Fruit fly (Drosophila melanogaster) whole organism, prepupa: ENCODE measurements around the gene CG3841.

Experiments
- Blimp-1 ChIP-seq: fragments of 200-800 bp; sonication (Bioruptor generic); optimal IDR thresholded peaks from 3 replicates; lab custom pipeline; 2017; ENCODE audit warnings: missing biosample characterization, missing genetic modification characterization, mild to moderate bottlenecking, moderate library complexity, missing genetic modification reagents
- CG10631 ChIP-seq: fragments of 200-800 bp; sonication (Bioruptor generic); optimal IDR thresholded peaks from 2 replicates; lab custom pipeline; 2016; ENCODE audit warnings: missing biosample characterization, missing genetic modification characterization
- CG10669 ChIP-seq: fragments of 200-800 bp; sonication (Bioruptor generic); optimal IDR thresholded peaks from 3 replicates; lab custom pipeline; 2018; ENCODE audit warnings: missing biosample characterization, mild to moderate bottlenecking, missing genetic modification characterization, moderate library complexity
- CG11902 ChIP-seq: fragments of 200-800 bp; sonication (Bioruptor generic); optimal IDR thresholded peaks from 3 replicates; lab custom pipeline; 2016; ENCODE audit warnings: missing biosample characterization, missing genetic modification characterization
- CG15336 ChIP-seq: fragments of 200-800 bp; sonication (Bioruptor generic); IDR thresholded peaks from 2 replicates; pipeline ENCODE4 v1.3.6; 2022; ENCODE audit warnings: missing biosample characterization, missing genetic modification characterization
- CG1621 ChIP-seq: fragments of 200-800 bp; sonication (Bioruptor generic); optimal IDR thresholded peaks from 3 replicates; lab custom pipeline; 2018; ENCODE audit warnings: missing biosample characterization, mild to moderate bottlenecking, missing genetic modification characterization
- CG16779 ChIP-seq: fragments of 200-800 bp; sonication (Bioruptor generic); optimal IDR thresholded peaks from 3 replicates; lab custom pipeline; 2017; ENCODE audit warnings: missing biosample characterization, mild to moderate bottlenecking, missing genetic modification characterization
- CG31627 ChIP-seq: fragments of 200-800 bp; sonication (Bioruptor generic); optimal IDR thresholded peaks from 3 replicates; lab custom pipeline; 2016; ENCODE audit warnings: missing biosample characterization, missing genetic modification characterization
- CG32006 ChIP-seq: fragments of 200-800 bp; sonication (Bioruptor generic); optimal IDR thresholded peaks from 3 replicates; lab custom pipeline; 2017; ENCODE audit warnings: missing biosample characterization, mild to moderate bottlenecking, missing genetic modification characterization
- CG3919 ChIP-seq: fragments of 200-800 bp; sonication (Bioruptor generic); optimal IDR thresholded peaks from 3 replicates; lab custom pipeline; 2016; ENCODE audit warnings: missing biosample characterization, missing genetic modification characterization
- CG4318 ChIP-seq: fragments of 200-800 bp; sonication (Bioruptor generic); optimal IDR thresholded peaks from 3 replicates; lab custom pipeline; 2017; ENCODE audit warnings: missing biosample characterization, mild to moderate bottlenecking, missing genetic modification characterization
- CG6163 ChIP-seq: fragments of 200-800 bp; sonication (Bioruptor generic); IDR thresholded peaks from 3 replicates; pipeline ENCODE4 v1.3.6; 2022; ENCODE audit warnings: missing biosample characterization, missing genetic modification characterization
- CG6792 ChIP-seq: fragments of 200-800 bp; sonication (Bioruptor generic); optimal IDR thresholded peaks from 3 replicates; lab custom pipeline; 2016; ENCODE audit warnings: missing biosample characterization, missing genetic modification characterization
- CG6808 ChIP-seq: fragments of 200-800 bp; sonication (Bioruptor generic); optimal IDR thresholded peaks from 3 replicates; lab custom pipeline; 2017; ENCODE audit warnings: missing biosample characterization, missing genetic modification characterization, mild to moderate bottlenecking, moderate library complexity, missing genetic modification reagents
- CG6854 ChIP-seq: fragments of 200-800 bp; sonication (Bioruptor generic); optimal IDR thresholded peaks from 2 replicates; lab custom pipeline; 2017; ENCODE audit warnings: missing biosample characterization, mild to moderate bottlenecking, missing genetic modification characterization
- CG7368 ChIP-seq: fragments of 200-800 bp; sonication (Bioruptor generic); optimal IDR thresholded peaks from 3 replicates; lab custom pipeline; 2016; ENCODE audit warnings: missing biosample characterization, missing genetic modification characterization
- CG8119 ChIP-seq: fragments of 200-800 bp; sonication (Bioruptor generic); IDR thresholded peaks from 3 replicates; pipeline ENCODE4 v1.3.6; 2022; ENCODE audit warnings: missing biosample characterization, missing genetic modification characterization
- CG9139 ChIP-seq: fragments of 200-800 bp; sonication (Bioruptor generic); optimal IDR thresholded peaks from 3 replicates; lab custom pipeline; 2017; ENCODE audit warnings: missing biosample characterization, mild to moderate bottlenecking, missing genetic modification characterization
- Eip75B ChIP-seq: fragments of 200-800 bp; sonication (Bioruptor generic); optimal IDR thresholded peaks from 3 replicates; lab custom pipeline; 2016; ENCODE audit warnings: missing biosample characterization, missing genetic modification characterization
- Eip78C ChIP-seq: fragments of 200-800 bp; sonication (Bioruptor generic); peaks from one replicate; lab custom pipeline; 2016; ENCODE audit warnings: missing biosample characterization, missing genetic modification characterization
- Ets21C ChIP-seq: fragments of 200-800 bp; sonication (Bioruptor generic); optimal IDR thresholded peaks from 3 replicates; lab custom pipeline; 2016; ENCODE audit warnings: missing biosample characterization, missing genetic modification characterization
- Gug ChIP-seq: fragments of 200-800 bp; sonication (Bioruptor generic); IDR thresholded peaks from 2 replicates; pipeline ENCODE4 v1.3.6; 2022; ENCODE audit warnings: missing biosample characterization, missing genetic modification characterization
- Hr4 ChIP-seq: fragments of 200-800 bp; sonication (Bioruptor generic); optimal IDR thresholded peaks from 3 replicates; lab custom pipeline; 2016; ENCODE audit warnings: missing biosample characterization, missing genetic modification characterization
- Lpt ChIP-seq: fragments of 200-800 bp; sonication (Bioruptor generic); optimal IDR thresholded peaks from 3 replicates; lab custom pipeline; 2016; ENCODE audit warnings: missing biosample characterization, missing genetic modification characterization
- Met ChIP-seq: fragments of 200-800 bp; sonication (Bioruptor generic); optimal IDR thresholded peaks from 3 replicates; lab custom pipeline; 2016; ENCODE audit warnings: missing biosample characterization, missing genetic modification characterization
- OdsH ChIP-seq: fragments of 200-800 bp; sonication (Bioruptor generic); optimal IDR thresholded peaks from 3 replicates; lab custom pipeline; 2016; ENCODE audit warnings: missing biosample characterization, missing genetic modification characterization
- Smox ChIP-seq: fragments of 200-800 bp; sonication (Bioruptor generic); optimal IDR thresholded peaks from 3 replicates; lab custom pipeline; 2016; ENCODE audit warnings: missing biosample characterization, missing genetic modification characterization
- Sox102F ChIP-seq: fragments of 200-800 bp; sonication (Bioruptor generic); optimal IDR thresholded peaks from 2 replicates; lab custom pipeline; 2016; ENCODE audit warnings: missing biosample characterization, mild to moderate bottlenecking, missing genetic modification characterization
- Sox14 ChIP-seq: fragments of 200-800 bp; sonication (Bioruptor generic); optimal IDR thresholded peaks from 3 replicates; lab custom pipeline; 2016; ENCODE audit warnings: missing biosample characterization, missing genetic modification characterization
- Sox15 ChIP-seq: fragments of 200-800 bp; sonication (Bioruptor generic); optimal IDR thresholded peaks from 3 replicates; lab custom pipeline; 2016; ENCODE audit warnings: missing biosample characterization, missing genetic modification characterization
- achi ChIP-seq: fragments of 200-800 bp; sonication (Bioruptor generic); optimal IDR thresholded peaks from 3 replicates; lab custom pipeline; 2016; ENCODE audit warnings: missing biosample characterization, missing genetic modification characterization
- acj6 ChIP-seq: fragments of 200-800 bp; sonication (Bioruptor generic); optimal IDR thresholded peaks from 3 replicates; lab custom pipeline; 2016; ENCODE audit warnings: missing biosample characterization, missing genetic modification characterization
- cyc ChIP-seq: fragments of 200-800 bp; sonication (Bioruptor generic); optimal IDR thresholded peaks from 3 replicates; lab custom pipeline; 2016; ENCODE audit warnings: missing biosample characterization, missing genetic modification characterization
- dsx ChIP-seq: fragments of 200-800 bp; optimal IDR thresholded peaks from 3 replicates; lab custom pipeline; 2019; ENCODE audit warnings: missing biosample characterization, mild to moderate bottlenecking, missing genetic modification characterization, moderate library complexity; ENCODE audit not compliant: poor library complexity, severe bottlenecking
- fd59A ChIP-seq: fragments of 200-800 bp; sonication (Bioruptor generic); optimal IDR thresholded peaks from 2 replicates; lab custom pipeline; 2017; ENCODE audit warnings: missing biosample characterization, mild to moderate bottlenecking, missing genetic modification characterization, missing genetic modification reagents
- fkh ChIP-seq: fragments of 200-800 bp; sonication (Bioruptor generic); optimal IDR thresholded peaks from 3 replicates; lab custom pipeline; 2017; ENCODE audit warnings: missing biosample characterization, mild to moderate bottlenecking, missing genetic modification characterization, moderate library complexity
- lz ChIP-seq: fragments of 200-800 bp; sonication (Bioruptor generic); optimal IDR thresholded peaks from 3 replicates; lab custom pipeline; 2016; ENCODE audit warnings: missing biosample characterization, missing genetic modification characterization
- pdm3 ChIP-seq: fragments of 200-800 bp; sonication (Bioruptor generic); optimal IDR thresholded peaks from 3 replicates; lab custom pipeline; 2016; ENCODE audit warnings: missing biosample characterization, missing genetic modification characterization
- topi ChIP-seq: fragments of 200-800 bp; sonication (Bioruptor generic); optimal IDR thresholded peaks from 3 replicates; lab custom pipeline; 2016; ENCODE audit warnings: missing biosample characterization, missing genetic modification characterization

Gene CG3841

DNA sequence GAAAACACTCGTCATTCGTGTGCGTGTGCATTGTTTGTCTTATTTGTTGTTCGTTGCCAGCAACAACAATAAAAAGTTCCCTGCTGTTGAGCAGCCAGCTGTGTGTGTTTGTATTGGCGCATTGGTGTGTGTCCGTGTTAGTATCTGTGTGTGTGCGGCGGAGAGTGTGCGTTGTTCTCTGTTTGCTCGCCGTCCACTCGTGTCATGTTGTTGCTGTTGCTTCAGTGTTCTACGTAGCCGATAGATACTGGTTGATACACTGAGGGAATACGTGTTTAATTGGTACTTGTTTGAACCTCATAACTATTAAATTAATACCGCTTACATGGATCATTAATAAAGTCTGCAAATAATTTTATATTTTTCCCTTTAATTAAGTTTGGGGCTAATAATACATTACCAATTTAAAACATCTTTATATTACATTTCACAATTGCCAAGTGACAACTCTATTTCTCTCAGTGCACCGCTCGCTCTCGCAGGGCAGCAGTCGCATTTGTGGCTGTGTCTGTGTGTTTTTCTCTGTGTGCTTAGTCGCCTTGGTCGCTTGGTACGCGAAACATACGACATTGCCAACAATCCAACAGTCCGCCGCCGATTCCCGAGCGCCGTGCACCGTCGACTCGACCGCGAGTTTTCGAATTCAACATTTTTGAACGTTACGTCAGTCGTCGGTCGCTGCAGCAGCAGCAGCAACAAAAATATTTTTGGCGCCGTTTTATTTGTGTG lies 20.8 kb upstream of the CG3841 start, which contains the start of gene brwl (continued):
- peak; percentile 98 for TF ChIP-seq achi (GFP tag; lab: Kevin White, UChicago)
- peak; percentile 99 for TF ChIP-seq CG6792 (GFP tag; lab: Kevin White, UChicago)
- peak; percentile 99 for TF ChIP-seq OdsH
- peak; percentile 96 for TF ChIP-seq CG11902
- peak; percentile 97 for TF ChIP-seq Sox15 (GFP tag; lab: Kevin White, UChicago)
- peak; percentile 98 for TF ChIP-seq Smox (GFP tag; lab: Kevin White, UChicago)
- TF ChIP-seq CG6808 (GFP tag; lab: Kevin White, UChicago): peak; percentile 97
- TF ChIP-seq CG3919: peak; percentile 99
- TF ChIP-seq topi: peak; percentile 99
- peak; percentile 98 for TF ChIP-seq Sox102F
- peak; percentile 97 for TF ChIP-seq Ets21C (GFP tag; lab: Kevin White, UChicago)
- TF ChIP-seq lz: peak; percentile 99
- peak; percentile 99 for TF ChIP-seq CG15336 (GFP tag; lab: Robert Waterston, UW)
- TF ChIP-seq cyc (GFP tag; lab: Kevin White, UChicago): peak; percentile 98
- TF ChIP-seq CG7368 (GFP tag; lab: Kevin White, UChicago): peak; percentile 98
- TF ChIP-seq fkh (GFP tag; lab: Kevin White, UChicago): peak; percentile 98
- TF ChIP-seq CG6854 (GFP tag; lab: Kevin White, UChicago): peak; percentile 94
- TF ChIP-seq CG8119 (GFP tag; lab: Robert Waterston, UW): peak; percentile 99
- TF ChIP-seq CG31627 (GFP tag; lab: Kevin White, UChicago): peak; percentile 99
- peak; percentile 97 for TF ChIP-seq CG16779
- peak; percentile 98 for TF ChIP-seq fd59A
- peak; percentile 99 for TF ChIP-seq Lpt
- peak; percentile 99 for TF ChIP-seq CG10631 (GFP tag; lab: Kevin White, UChicago)
- peak; percentile 97 for TF ChIP-seq CG1621 (tag; lab: Kevin White, UChicago)
- TF ChIP-seq CG4318 (GFP tag; lab: Kevin White, UChicago): peak; percentile 98
- TF ChIP-seq Blimp-1 (GFP tag; lab: Kevin White, UChicago): peak; percentile 93
- TF ChIP-seq Met (GFP tag; lab: Kevin White, UChicago): peak; percentile 98
- TF ChIP-seq Hr4 (GFP tag; lab: Kevin White, UChicago): peak; percentile 99
- TF ChIP-seq acj6 (GFP tag; lab: Kevin White, UChicago): peak; percentile 99
- TF ChIP-seq CG32006 (GFP tag; lab: Kevin White, UChicago): peak; percentile 99
- TF ChIP-seq Eip78C (GFP tag; lab: Kevin White, UChicago): peak; percentile 100
- TF ChIP-seq Eip75B: peak; percentile 99
- TF ChIP-seq CG10669 (GFP tag; lab: Kevin White, UChicago): peak; percentile 98
- peak; percentile 99 for TF ChIP-seq pdm3 (GFP tag; lab: Kevin White, UChicago)
- peak; percentile 99 for TF ChIP-seq Gug (GFP tag; lab: Robert Waterston, UW)

DNA sequence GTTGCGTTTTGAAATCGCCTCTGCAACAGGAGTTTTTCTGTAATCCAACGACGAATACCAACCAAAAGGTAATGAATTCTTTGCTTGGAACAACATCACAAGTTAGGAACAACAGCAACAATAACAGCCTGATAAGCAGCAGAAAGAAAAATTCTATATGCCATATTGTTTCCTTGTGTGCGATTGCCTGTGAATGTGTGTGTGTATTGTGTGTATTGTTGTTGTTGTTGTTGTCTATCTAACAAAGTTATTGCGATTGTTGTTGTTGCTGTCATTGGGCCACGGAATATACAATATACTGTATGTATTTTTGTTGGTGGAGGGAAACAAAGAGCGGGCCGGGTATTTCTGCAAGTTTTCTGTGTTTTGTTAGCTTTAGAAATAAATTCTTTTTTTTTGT lies 20.1 kb upstream of the CG3841 start:
- TF ChIP-seq Sox14 (GFP tag; lab: Kevin White, UChicago) (no peak), CG6163 (GFP tag; lab: Robert Waterston, UW) (no peak), dsx (GFP tag; lab: Kevin White, UChicago) (no peak), acj6 (GFP tag; lab: Kevin White, UChicago) (no peak), CG9139 (GFP tag; lab: Kevin White, UChicago) (no peak)
